Fruit fly (Drosophila melanogaster) whole organism, wandering third instar larva: ENCODE results near the gene CG4661.
A peak's percentile ranks its signal among the peaks of the same experiment; 100 is the strongest.

Experiments
- CG32264 ChIP-seq: fragments of 200-800 bp; sonication (Bioruptor generic); optimal IDR thresholded peaks from 2 replicates; lab custom pipeline; 2016; ENCODE audit warnings: missing biosample characterization, missing genetic modification characterization
- CG9705 ChIP-seq: fragments of 200-800 bp; sonication (Bioruptor generic); optimal IDR thresholded peaks from 2 replicates; lab custom pipeline; 2018; ENCODE audit warnings: missing biosample characterization, mild to moderate bottlenecking, missing genetic modification characterization
- CrebA ChIP-seq: fragments of 200-800 bp; sonication (Bioruptor generic); optimal IDR thresholded peaks from 2 replicates; lab custom pipeline; 2016; ENCODE audit warnings: missing biosample characterization, mild to moderate bottlenecking, missing genetic modification characterization, borderline replicate concordance
- Dfd ChIP-seq: fragments of >200 bp; optimal IDR thresholded peaks from 2 replicates; lab custom pipeline; 2017; ENCODE audit warnings: missing biosample characterization, missing genetic modification characterization
- Dif ChIP-seq: fragments of 200-275, 200-300 bp; sonication (Bioruptor generic); optimal IDR thresholded peaks from 2 replicates; lab custom pipeline; 2018; ENCODE audit warnings: missing biosample characterization, missing genetic modification characterization; ENCODE audit not compliant: partially characterized antibody
- GATAd ChIP-seq: sonication (Bioruptor generic); optimal IDR thresholded peaks from 2 replicates; lab custom pipeline; 2016; ENCODE audit warnings: missing biosample characterization, missing genetic modification characterization
- HLH106 ChIP-seq: fragments of 200-800 bp; optimal IDR thresholded peaks from 3 replicates; lab custom pipeline; 2019; ENCODE audit warnings: missing biosample characterization, mild to moderate bottlenecking, missing genetic modification characterization, moderate library complexity
- Hr78 ChIP-seq: fragments of >200 bp; optimal IDR thresholded peaks from 2 replicates; lab custom pipeline; 2017; ENCODE audit warnings: missing biosample characterization, missing genetic modification characterization
- Hr83 ChIP-seq: fragments of 200-300 bp; sonication (Bioruptor generic); optimal IDR thresholded peaks from 2 replicates; lab custom pipeline; 2016; ENCODE audit warnings: missing biosample characterization, mild to moderate bottlenecking, missing genetic modification characterization, moderate library complexity; ENCODE audit not compliant: poor library complexity, severe bottlenecking
- Jra ChIP-seq: sonication (Bioruptor generic); optimal IDR thresholded peaks from 2 replicates; lab custom pipeline; 2016; ENCODE audit warnings: missing biosample characterization, missing genetic modification characterization
- Myc ChIP-seq: fragments of >200 bp; optimal IDR thresholded peaks from 2 replicates; lab custom pipeline; 2017
- N ChIP-seq: fragments of >200 bp; optimal IDR thresholded peaks from 2 replicates; lab custom pipeline; 2018; ENCODE audit warnings: missing biosample characterization, missing external identifiers, missing genetic modification characterization
- OdsH ChIP-seq: fragments of 200-800 bp; sonication (Bioruptor generic); optimal IDR thresholded peaks from 2 replicates; lab custom pipeline; 2016; ENCODE audit warnings: missing biosample characterization, mild to moderate bottlenecking, missing genetic modification characterization
- Rel ChIP-seq, 2 experiments: fragments of 200-800 bp; sonication (Bioruptor generic) in 1 of 2; optimal IDR thresholded peaks; 2 replicates in 1 of 2; 3 replicates in 1 of 2; lab custom pipeline; 2016 to 2019; ENCODE audit warnings: mild to moderate bottlenecking in 2 of 2, missing biosample characterization in 2 of 2, missing genetic modification characterization in 2 of 2, moderate library complexity in 1 of 2
- Sp1 ChIP-seq: fragments of 200-800 bp; sonication (Bioruptor generic); optimal IDR thresholded peaks from 3 replicates; lab custom pipeline; 2019; ENCODE audit warnings: missing biosample characterization, mild to moderate bottlenecking, missing genetic modification characterization, moderate library complexity
- Vsx2 ChIP-seq: fragments of 200-300, 225-300 bp; sonication (Bioruptor generic); optimal IDR thresholded peaks from 2 replicates; lab custom pipeline; 2018; ENCODE audit warnings: missing biosample characterization, missing genetic modification characterization; ENCODE audit not compliant: partially characterized antibody
- dl ChIP-seq, 2 experiments: fragments of 175-275, 200-275 bp in 1 of 2; fragments of 200-275 bp in 1 of 2; sonication (Bioruptor generic); optimal IDR thresholded peaks; lab custom pipeline; 2018; ENCODE audit warnings: mild to moderate bottlenecking in 2 of 2, missing biosample characterization in 2 of 2, missing genetic modification characterization in 2 of 2, moderate library complexity in 2 of 2; ENCODE audit not compliant: partially characterized antibody in 2 of 2, insufficient read depth in 1 of 2
- dmrt93B ChIP-seq: fragments of 200-800 bp; sonication (Bioruptor generic); optimal IDR thresholded peaks from 2 replicates; lab custom pipeline; 2018; ENCODE audit warnings: missing biosample characterization, mild to moderate bottlenecking, missing genetic modification characterization
- dsf ChIP-seq: sonication (Bioruptor generic); optimal IDR thresholded peaks from 2 replicates; lab custom pipeline; 2016; ENCODE audit warnings: missing biosample characterization, missing genetic modification characterization, borderline replicate concordance
- fru ChIP-seq: fragments of 200-800 bp; sonication (Bioruptor generic); optimal IDR thresholded peaks from 3 replicates; lab custom pipeline; 2016; ENCODE audit warnings: missing biosample characterization, mild to moderate bottlenecking, missing genetic modification characterization
- h ChIP-seq: fragments of 200-800 bp; sonication (Bioruptor generic); optimal IDR thresholded peaks from 3 replicates; lab custom pipeline; 2016; ENCODE audit warnings: missing biosample characterization, mild to moderate bottlenecking, missing genetic modification characterization
- jim ChIP-seq: fragments of 175-275, 200-325 bp; sonication (Bioruptor generic); optimal IDR thresholded peaks from 2 replicates; lab custom pipeline; 2016; ENCODE audit warnings: missing biosample characterization, mild to moderate bottlenecking, missing genetic modification characterization
- lola ChIP-seq: fragments of >200 bp; optimal IDR thresholded peaks from 2 replicates; lab custom pipeline; 2017; ENCODE audit warnings: missing biosample characterization, missing genetic modification characterization
- pan ChIP-seq: fragments of >200 bp; optimal IDR thresholded peaks from 2 replicates; lab custom pipeline; 2017
- psq ChIP-seq: fragments of 200-800 bp; sonication (Bioruptor generic); optimal IDR thresholded peaks from 3 replicates; lab custom pipeline; 2017; ENCODE audit warnings: missing biosample characterization, mild to moderate bottlenecking, missing genetic modification characterization, moderate library complexity
- rgr ChIP-seq: fragments of 200-800 bp; sonication (Bioruptor generic); optimal IDR thresholded peaks from 3 replicates; lab custom pipeline; 2016; ENCODE audit warnings: missing biosample characterization, mild to moderate bottlenecking, missing genetic modification characterization
- sage ChIP-seq: fragments of 200-800 bp; sonication (Bioruptor generic); optimal IDR thresholded peaks from 2 replicates; lab custom pipeline; 2016; ENCODE audit warnings: missing biosample characterization, mild to moderate bottlenecking, missing genetic modification characterization
- sv ChIP-seq: fragments of 200-800 bp; sonication (Bioruptor generic); optimal IDR thresholded peaks from 3 replicates; lab custom pipeline; 2016; ENCODE audit warnings: missing biosample characterization, missing genetic modification characterization
- tai ChIP-seq: sonication (Bioruptor generic); optimal IDR thresholded peaks from 2 replicates; lab custom pipeline; 2016; ENCODE audit warnings: missing biosample characterization, missing genetic modification characterization
- woc ChIP-seq: sonication (Bioruptor generic); optimal IDR thresholded peaks from 2 replicates; lab custom pipeline; 2016; ENCODE audit warnings: missing biosample characterization, mild to moderate bottlenecking, missing genetic modification characterization

CG4661 gene

DNA sequence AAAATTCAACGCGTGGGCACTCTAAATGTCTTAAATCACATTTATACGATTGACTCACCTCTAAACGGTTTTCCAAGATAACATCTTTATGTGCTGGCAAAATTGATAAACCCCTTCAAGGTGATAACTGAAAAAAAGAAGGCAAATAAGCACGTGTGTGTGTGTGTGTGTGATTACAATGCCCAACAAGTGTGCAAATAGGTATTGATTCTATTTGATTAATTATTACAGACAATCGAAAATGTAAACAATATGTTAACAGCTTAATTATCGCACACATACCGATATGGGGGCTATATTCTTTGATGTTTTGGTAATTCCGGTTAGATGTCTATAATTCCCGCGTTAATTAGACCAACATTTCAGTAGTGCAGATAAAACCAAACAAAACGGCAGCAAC, 29.0 kb upstream of the CG4661 start:
- TF ChIP-seq woc (GFP tag; lab: Kevin White, UChicago) (no peak), Hr78 (GFP tag; lab: Kevin White, UChicago) (no peak), dl (GFP tag; optimal IDR thresholded peaks at IDR 0.05; lab: Kevin White, UChicago; ENCODE audit: insufficient read depth in 1 of 2, partially characterized antibody in 2 of 2) (no peak), GATAd (GFP tag; lab: Kevin White, UChicago) (no peak), Myc (lab: Kevin White, UChicago) (no peak), Hr83 (GFP tag; lab: Kevin White, UChicago) (no peak), Jra (GFP tag; lab: Kevin White, UChicago) (no peak), lola (no peak)

DNA sequence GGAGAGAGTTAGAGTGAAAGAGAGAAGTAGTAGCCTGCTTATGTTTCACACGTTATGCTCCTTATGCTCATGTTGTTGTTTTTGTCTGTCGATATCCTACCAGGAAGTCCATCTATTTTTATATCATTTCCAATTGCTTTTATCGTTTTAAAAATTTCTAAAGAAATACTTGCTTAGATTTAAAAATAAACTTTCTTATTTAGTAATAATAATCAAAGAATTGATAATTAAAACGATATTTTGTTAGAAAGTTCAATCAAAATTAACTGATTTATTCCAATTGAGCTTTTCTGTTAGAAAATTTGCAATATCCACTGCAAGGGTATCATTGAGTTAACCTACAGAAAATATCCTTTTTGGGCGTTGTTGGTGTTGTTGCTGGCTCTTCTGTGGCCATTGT, 12.3 kb upstream of the CG4661 start:
- TF ChIP-seq Myc (lab: Kevin White, UChicago): no peak
- peak; percentile 4 for TF ChIP-seq HLH106 (tag; lab: Kevin White, UChicago)

DNA sequence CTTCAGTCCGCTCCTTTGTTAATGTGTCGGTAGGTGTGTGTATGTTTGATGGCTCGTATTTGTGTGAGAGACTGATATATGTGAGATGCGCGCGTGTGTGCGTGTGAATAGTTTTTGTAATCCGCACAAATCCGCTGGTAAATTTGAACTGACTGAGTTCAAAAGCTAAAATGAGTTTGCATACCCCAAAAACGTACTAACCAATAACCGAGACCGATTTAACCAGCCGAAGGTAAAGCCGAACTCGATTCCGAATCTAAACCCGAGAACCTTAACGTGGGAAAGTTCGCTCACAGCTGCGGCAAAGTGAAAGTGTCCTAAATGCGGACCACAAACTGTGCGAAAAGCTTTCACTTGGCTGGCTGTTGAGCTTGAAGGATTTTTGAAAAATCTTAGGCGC, 11.1 kb upstream of the CG4661 start:
- TF ChIP-seq h (GFP tag; lab: Kevin White, UChicago) (no peak), Vsx2 (GFP tag; lab: Kevin White, UChicago) (no peak), sage (GFP tag; lab: Kevin White, UChicago) (no peak), dmrt93B (no peak), sv (GFP tag; lab: Kevin White, UChicago) (no peak), jim (no peak), CrebA (GFP tag; lab: Kevin White, UChicago) (no peak), CG32264 (no peak), Hr83 (GFP tag; lab: Kevin White, UChicago) (no peak), psq (GFP tag; lab: Kevin White, UChicago) (no peak), dsf (GFP tag; lab: Kevin White, UChicago) (no peak), Dif (no peak), Sp1 (no peak), GATAd (GFP tag; lab: Kevin White, UChicago) (no peak), OdsH (GFP tag; lab: Kevin White, UChicago) (no peak), Jra (GFP tag; lab: Kevin White, UChicago) (no peak), rgr (GFP tag; lab: Kevin White, UChicago) (no peak), N (no peak)

DNA sequence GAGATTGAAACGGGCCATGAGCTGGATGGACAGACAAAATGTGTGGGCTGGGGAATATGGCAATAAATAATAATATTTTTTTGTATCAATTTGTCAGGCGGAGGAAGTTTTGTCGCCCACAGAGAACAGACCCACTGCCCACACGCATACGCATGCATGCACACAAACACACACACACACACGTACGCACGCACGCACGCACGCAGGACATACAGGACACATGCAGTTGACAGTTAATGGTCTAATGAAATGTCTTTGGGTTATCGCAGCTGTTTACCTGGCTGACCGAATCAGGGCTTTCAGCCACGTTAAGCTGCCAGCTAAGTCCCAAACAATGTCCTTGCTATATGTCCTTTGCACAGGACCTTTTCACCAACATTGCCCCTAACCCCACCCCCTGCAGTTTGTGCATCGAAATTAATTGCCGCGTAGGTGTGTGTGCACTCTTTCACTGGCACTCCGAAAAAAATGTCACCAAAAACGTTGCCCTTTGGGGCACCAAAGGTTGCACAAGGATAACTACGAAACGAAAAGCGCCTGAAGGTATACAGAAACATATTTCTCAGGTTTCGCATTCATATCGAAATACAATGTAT, 15.6 kb downstream of the CG4661 start:
- TF ChIP-seq CrebA (GFP tag; lab: Kevin White, UChicago): no peak
- no peak for TF ChIP-seq dl (GFP tag; optimal IDR thresholded peaks at IDR 0.05; lab: Kevin White, UChicago; ENCODE audit: insufficient read depth in 1 of 2, partially characterized antibody in 2 of 2)
- peak; percentile 99 for TF ChIP-seq Dfd (GFP tag; lab: Kevin White, UChicago)
- no peak for TF ChIP-seq dmrt93B
- no peak for TF ChIP-seq Rel (GFP tag; optimal IDR thresholded peaks at IDR 0.05; lab: Kevin White, UChicago)
- no peak for TF ChIP-seq Rel (tag; optimal IDR thresholded peaks at IDR 0.05; lab: Kevin White, UChicago)
- no peak for TF ChIP-seq Sp1
- no peak for TF ChIP-seq fru
- TF ChIP-seq tai (GFP tag; lab: Kevin White, UChicago): no peak
- no peak for TF ChIP-seq rgr (GFP tag; lab: Kevin White, UChicago)
- TF ChIP-seq pan (lab: Kevin White, UChicago): peak; percentile 74
- TF ChIP-seq Jra (GFP tag; lab: Kevin White, UChicago): no peak
- TF ChIP-seq, all 38 proteins: peak for 2

DNA sequence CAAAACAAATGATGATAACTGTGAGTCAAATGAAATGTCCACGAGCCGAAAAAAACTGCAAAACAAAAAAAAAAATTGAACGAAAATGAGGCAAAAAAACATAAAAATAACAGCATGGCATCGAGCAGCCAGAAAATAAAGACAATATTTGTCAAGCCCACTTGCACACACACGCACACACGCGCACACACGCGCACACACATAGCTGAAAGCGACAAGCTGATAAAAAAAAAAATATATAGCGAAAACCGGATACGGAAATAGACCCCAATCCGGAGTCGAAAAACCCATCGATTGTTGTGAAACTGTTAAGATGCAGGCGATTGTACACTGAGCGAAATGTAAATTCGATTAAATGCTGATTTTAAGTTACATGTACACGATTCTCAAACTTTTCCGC, 17.5 kb downstream of the CG4661 start:
- TF ChIP-seq Dif: no peak
- peak; percentile 64 for TF ChIP-seq Dfd (GFP tag; lab: Kevin White, UChicago)
- TF ChIP-seq pan (lab: Kevin White, UChicago): peak; percentile 51

DNA sequence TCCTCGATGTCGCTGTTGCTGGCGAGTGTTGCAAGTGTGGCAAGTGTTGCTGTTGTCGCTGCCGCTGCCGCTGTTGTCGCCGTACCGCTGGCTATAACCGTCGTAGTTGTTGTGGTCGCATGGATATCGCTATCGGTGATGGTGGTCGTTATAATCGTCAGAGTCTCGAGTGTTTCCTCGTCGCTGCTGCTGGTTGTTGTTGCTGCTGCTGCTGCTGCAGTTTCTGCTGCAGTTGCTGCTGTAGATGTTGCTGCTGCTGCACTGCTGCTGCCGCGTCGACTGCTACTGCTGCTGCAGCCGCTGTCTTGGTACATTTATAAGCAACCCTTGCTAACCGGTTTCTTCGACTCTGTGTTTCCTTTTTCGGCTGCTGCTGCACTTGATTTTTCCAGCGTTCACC, 26.2 kb downstream of the CG4661 start:
- TF ChIP-seq Dfd (GFP tag; lab: Kevin White, UChicago) (peak; percentile 96), CG9705 (GFP tag; lab: Kevin White, UChicago) (no peak), Sp1 (no peak)
